Worm (Caenorhabditis elegans): ENCODE data around the gene hpo-34.

ce11 chrX:11467320-11467732 lies 51.5 kb downstream of the hpo-34 start:
- no peak for TF ChIP-seq lin-54 (GFP tag; optimal IDR thresholded peaks at IDR 0.05)
- no peak for TF ChIP-seq atf-7 (tag; optimal IDR thresholded peaks at IDR 0.05)
- no peak for TF ChIP-seq rpc-1 (optimal IDR thresholded peaks at IDR 0.05)
- no peak for TF ChIP-seq rpc-1 (tag; optimal IDR thresholded peaks at IDR 0.05)
- TF ChIP-seq tlf-1 (GFP tag; optimal IDR thresholded peaks at IDR 0.05) = peak; percentile 22
- TF ChIP-seq lsl-1 (GFP tag; optimal IDR thresholded peaks at IDR 0.05) = no peak
- no peak for TF ChIP-seq egl-18 (GFP tag; IDR thresholded peaks at IDR 0.05)
- TF ChIP-seq B0261.1 (tag; optimal IDR thresholded peaks at IDR 0.05) = no peak
- TF ChIP-seq attf-3 (GFP tag; conservative IDR thresholded peaks at IDR 0.05) = no peak
- no peak for TF ChIP-seq him-1 (tag; optimal IDR thresholded peaks at IDR 0.05)
- TF ChIP-seq madf-3 (GFP tag; IDR thresholded peaks at IDR 0.05) = no peak

Data from whole organism, young adult.